Worm (Caenorhabditis elegans): ENCODE data around the gene C25A8.1.

Gene C25A8.1

DNA sequence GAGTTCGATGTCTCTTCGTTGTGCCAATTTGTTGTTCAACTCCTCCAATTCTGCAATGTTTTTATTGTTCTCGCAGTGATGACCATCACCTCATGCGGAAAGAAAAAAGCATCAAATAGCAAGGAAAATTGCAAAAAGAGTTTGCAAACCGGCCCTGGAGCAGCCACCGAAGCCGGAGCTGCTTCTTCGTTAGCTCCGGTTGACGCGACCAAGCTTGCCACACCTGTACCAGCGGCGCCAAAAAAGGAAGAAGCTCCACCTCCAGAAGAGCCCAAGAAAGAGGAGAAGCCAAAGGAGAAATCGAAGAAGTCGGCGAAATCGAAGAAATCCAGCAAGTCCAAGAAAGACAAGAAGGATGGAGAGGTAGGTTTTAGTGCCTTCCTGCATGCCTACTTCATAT lies 740 bp upstream of the C25A8.1 start:
- TF ChIP-seq mdl-1 (tag; optimal IDR thresholded peaks at IDR 0.05) = no peak
- TF ChIP-seq nhr-67 (tag; optimal IDR thresholded peaks at IDR 0.05) = no peak
- TF ChIP-seq ZK546.5 (tag; optimal IDR thresholded peaks at IDR 0.05) = no peak
- TF ChIP-seq ztf-4 (tag; optimal IDR thresholded peaks at IDR 0.05) = no peak
- TF ChIP-seq nhr-237 (tag; optimal IDR thresholded peaks at IDR 0.05) = no peak
- TF ChIP-seq daf-12 (tag; optimal IDR thresholded peaks at IDR 0.05) = no peak
- TF ChIP-seq elt-1 (tag; optimal IDR thresholded peaks at IDR 0.05) = no peak
- no peak for TF ChIP-seq nhr-43 (tag; optimal IDR thresholded peaks at IDR 0.05; ENCODE audit: poor library complexity, severe bottlenecking)
- TF ChIP-seq tbx-2 (tag; optimal IDR thresholded peaks at IDR 0.05) = no peak
- TF ChIP-seq egl-27 (tag; optimal IDR thresholded peaks at IDR 0.05) = no peak
- no peak for TF ChIP-seq fkh-2 (tag; optimal IDR thresholded peaks at IDR 0.05)
- no peak for TF ChIP-seq ztf-11 (tag; optimal IDR thresholded peaks at IDR 0.05)
- TF ChIP-seq hmg-11 (tag; optimal IDR thresholded peaks at IDR 0.05) = no peak
- no peak for TF ChIP-seq snpc-4 (tag; optimal IDR thresholded peaks at IDR 0.05)
- no peak for TF ChIP-seq mml-1 (tag; optimal IDR thresholded peaks at IDR 0.05)
- TF ChIP-seq pqm-1 (tag; optimal IDR thresholded peaks at IDR 0.05) = no peak

- TF ChIP-seq elt-2 (tag; optimal IDR thresholded peaks at IDR 0.05) (no peak), hmg-11 (tag; optimal IDR thresholded peaks at IDR 0.05) (peak; percentile 15)
Observed at ce11 chrIV:7011728-7012127, 793 bp downstream of the C25A8.1 start, which contains the start of gene trxr-1. TSS of gene trxr-1 (plus strand) at chrIV:7011954.

ce11 chrIV:7012214-7012613 lies 1.3 kb downstream of the C25A8.1 start:
- TF ChIP-seq nhr-77 (tag; optimal IDR thresholded peaks at IDR 0.05) = no peak
- TF ChIP-seq egl-27 (tag; optimal IDR thresholded peaks at IDR 0.05) = no peak
- TF ChIP-seq ceh-16 (tag; optimal IDR thresholded peaks at IDR 0.05) = no peak
- TF ChIP-seq lin-39 (tag; optimal IDR thresholded peaks at IDR 0.05) = no peak
- no peak for TF ChIP-seq jun-1 (tag; optimal IDR thresholded peaks at IDR 0.05)
- TF ChIP-seq mml-1 (tag; optimal IDR thresholded peaks at IDR 0.05) = no peak
- TF ChIP-seq ztf-11 (tag; optimal IDR thresholded peaks at IDR 0.05) = no peak
- no peak for TF ChIP-seq ztf-4 (tag; optimal IDR thresholded peaks at IDR 0.05)
- no peak for TF ChIP-seq hmg-11 (tag; optimal IDR thresholded peaks at IDR 0.05)
- TF ChIP-seq nhr-237 (tag; optimal IDR thresholded peaks at IDR 0.05) = no peak
- TF ChIP-seq nhr-43 (tag; optimal IDR thresholded peaks at IDR 0.05; ENCODE audit: poor library complexity, severe bottlenecking) = no peak
- no peak for TF ChIP-seq ZK546.5 (tag; optimal IDR thresholded peaks at IDR 0.05)
- no peak for TF ChIP-seq aly-2 (tag; optimal IDR thresholded peaks at IDR 0.05)
- no peak for TF ChIP-seq pqm-1 (tag; optimal IDR thresholded peaks at IDR 0.05)
- TF ChIP-seq R02D3.7 (tag; optimal IDR thresholded peaks at IDR 0.05) = no peak
- TF ChIP-seq zag-1 (tag; optimal IDR thresholded peaks at IDR 0.05) = no peak

ce11 chrIV:7012731-7013445 lies 2.0 kb downstream of the C25A8.1 start:
- TF ChIP-seq nhr-11 (tag; optimal IDR thresholded peaks at IDR 0.05) = no peak
- no peak for TF ChIP-seq nhr-67 (tag; optimal IDR thresholded peaks at IDR 0.05)
- TF ChIP-seq nhr-25 (tag; optimal IDR thresholded peaks at IDR 0.05) = no peak
- no peak for TF ChIP-seq skn-1 (tag; optimal IDR thresholded peaks at IDR 0.05)
- peak; percentile 50 for TF ChIP-seq pha-4 (tag; optimal IDR thresholded peaks at IDR 0.05)
- TF ChIP-seq elt-2 (tag; optimal IDR thresholded peaks at IDR 0.05) = peak; percentile 18
- TF ChIP-seq ztf-4 (tag; optimal IDR thresholded peaks at IDR 0.05) = no peak
- TF ChIP-seq nfya-1 (tag; optimal IDR thresholded peaks at IDR 0.05; ENCODE audit: insufficient read depth) = peak; percentile 18
- peak; percentile 24 for TF ChIP-seq lin-15B (tag; optimal IDR thresholded peaks at IDR 0.05)
- TF ChIP-seq fkh-2 (tag; optimal IDR thresholded peaks at IDR 0.05) = no peak
- TF ChIP-seq fkh-10 (GFP tag; optimal IDR thresholded peaks at IDR 0.05) = no peak
- TF ChIP-seq unc-39 (tag; optimal IDR thresholded peaks at IDR 0.05) = no peak
- no peak for TF ChIP-seq unc-62 (GFP tag; optimal IDR thresholded peaks at IDR 0.05)

- TF ChIP-seq egl-5 (tag; optimal IDR thresholded peaks at IDR 0.05) (peak; percentile 62), zag-1 (tag; optimal IDR thresholded peaks at IDR 0.05) (no peak), nfya-1 (tag; optimal IDR thresholded peaks at IDR 0.05; ENCODE audit: insufficient read depth) (peak; percentile 57), nhr-43 (tag; optimal IDR thresholded peaks at IDR 0.05; ENCODE audit: poor library complexity, severe bottlenecking) (peak; percentile 5), lin-39 (tag; optimal IDR thresholded peaks at IDR 0.05) (no peak), pha-4 (tag; optimal IDR thresholded peaks at IDR 0.05) (peak; percentile 75), nhr-11 (tag; optimal IDR thresholded peaks at IDR 0.05) (no peak), mdl-1 (tag; optimal IDR thresholded peaks at IDR 0.05) (no peak), nhr-25 (tag; optimal IDR thresholded peaks at IDR 0.05) (peak; percentile 53), pqm-1 (tag; optimal IDR thresholded peaks at IDR 0.05) (peak; percentile 68), nhr-76 (tag; optimal IDR thresholded peaks at IDR 0.05) (no peak), elt-2 (tag; optimal IDR thresholded peaks at IDR 0.05) (peak; percentile 47), lin-15B (tag; optimal IDR thresholded peaks at IDR 0.05) (peak; percentile 9), nhr-23 (tag; optimal IDR thresholded peaks at IDR 0.05) (peak; percentile 42), unc-39 (tag; optimal IDR thresholded peaks at IDR 0.05) (no peak), ZK546.5 (tag; optimal IDR thresholded peaks at IDR 0.05) (no peak), hmg-11 (tag; optimal IDR thresholded peaks at IDR 0.05) (peak; percentile 21), R02D3.7 (tag; optimal IDR thresholded peaks at IDR 0.05) (no peak)
Observed at ce11 chrIV:7016502-7016901, 5.6 kb downstream of the C25A8.1 start.
